Fruit fly (Drosophila melanogaster) whole organism, embryonic: ENCODE measurements around the gene CG4017.
A peak's percentile ranks its signal among the peaks of the same experiment; 100 is the strongest.

Experiments used
- Ada2b ChIP-seq: fragments of 200-800 bp; sonication (Bioruptor generic); IDR thresholded peaks from 2 replicates; pipeline ENCODE4 v1.3.6; 2022; ENCODE audit warnings: missing biosample characterization, missing genetic modification characterization
- CG10366 ChIP-seq: fragments of 200-800 bp; sonication (Bioruptor generic); IDR thresholded peaks from 2 replicates; pipeline ENCODE4 v1.3.6; 2022; ENCODE audit warnings: missing biosample characterization, missing genetic modification characterization
- CG10543 ChIP-seq: fragments of 200-800 bp; sonication (Bioruptor generic); optimal IDR thresholded peaks from 3 replicates; lab custom pipeline; 2017; ENCODE audit warnings: missing biosample characterization, mild to moderate bottlenecking, missing genetic modification characterization, moderate library complexity
- CG10654 ChIP-seq: fragments of 200-800 bp; sonication (Bioruptor generic); optimal IDR thresholded peaks from 2 replicates; lab custom pipeline; 2016; ENCODE audit warnings: missing biosample characterization, missing genetic modification characterization
- CG11456 ChIP-seq: fragments of 200-800 bp; sonication (Bioruptor generic); IDR thresholded peaks from 3 replicates; pipeline ENCODE4 v1.3.6; 2022; ENCODE audit warnings: missing biosample characterization, missing genetic modification characterization
- CG11723 ChIP-seq: fragments of 200-800 bp; sonication (Bioruptor generic); optimal IDR thresholded peaks from 2 replicates; lab custom pipeline; 2017; ENCODE audit warnings: missing biosample characterization, mild to moderate bottlenecking, missing genetic modification characterization
- CG12769 ChIP-seq: fragments of 200-800 bp; sonication (Bioruptor generic); optimal IDR thresholded peaks from 2 replicates; lab custom pipeline; 2019; ENCODE audit warnings: missing biosample characterization, mild to moderate bottlenecking, missing genetic modification characterization, moderate library complexity
- CG13894 ChIP-seq: fragments of 200-800 bp; sonication (Bioruptor generic); optimal IDR thresholded peaks from 3 replicates; lab custom pipeline; 2018; ENCODE audit warnings: missing biosample characterization, mild to moderate bottlenecking, missing genetic modification characterization, moderate library complexity
- CG14050 ChIP-seq: fragments of 200-800 bp; sonication (Bioruptor generic); IDR thresholded peaks from 3 replicates; pipeline ENCODE4 v1.3.6; 2022; ENCODE audit warnings: missing biosample characterization, missing genetic modification characterization
- CG14667 ChIP-seq: fragments of 200-800 bp; sonication (Bioruptor generic); IDR thresholded peaks from 2 replicates; pipeline ENCODE4 v1.3.6; 2022; ENCODE audit warnings: missing biosample characterization, missing genetic modification characterization
- CG15011 ChIP-seq: fragments of 200-800 bp; sonication (Bioruptor generic); optimal IDR thresholded peaks from 3 replicates; lab custom pipeline; 2018; ENCODE audit warnings: missing biosample characterization, mild to moderate bottlenecking, missing genetic modification characterization
- CG17385 ChIP-seq: fragments of 200-800 bp; sonication (Bioruptor generic); optimal IDR thresholded peaks from 3 replicates; lab custom pipeline; 2018; ENCODE audit warnings: missing biosample characterization, mild to moderate bottlenecking, missing genetic modification characterization
- CG17829 ChIP-seq: fragments of 200-800 bp; optimal IDR thresholded peaks from 2 replicates; lab custom pipeline; 2019; ENCODE audit warnings: missing biosample characterization, mild to moderate bottlenecking, missing genetic modification characterization, moderate library complexity
- CG18262 ChIP-seq: fragments of 200-800 bp; optimal IDR thresholded peaks from 3 replicates; lab custom pipeline; 2019; ENCODE audit warnings: missing biosample characterization, mild to moderate bottlenecking, missing genetic modification characterization, moderate library complexity
- CG2678 ChIP-seq: fragments of 200-800 bp; sonication (Bioruptor generic); optimal IDR thresholded peaks from 3 replicates; lab custom pipeline; 2019; ENCODE audit warnings: missing biosample characterization, mild to moderate bottlenecking, missing genetic modification characterization, moderate library complexity
- CG2875 ChIP-seq: fragments of 200-800 bp; sonication (Bioruptor generic); optimal IDR thresholded peaks from 2 replicates; lab custom pipeline; 2017; ENCODE audit warnings: missing biosample characterization, mild to moderate bottlenecking, missing genetic modification characterization, missing genetic modification reagents
- CG32772 ChIP-seq: fragments of 200-800 bp; sonication (Bioruptor generic); IDR thresholded peaks from 2 replicates; pipeline ENCODE4 v1.3.6; 2022; ENCODE audit warnings: missing biosample characterization, missing genetic modification characterization
- CG33557 ChIP-seq: fragments of 200-800 bp; sonication (Bioruptor generic); optimal IDR thresholded peaks from 2 replicates; lab custom pipeline; 2019; ENCODE audit warnings: missing biosample characterization, mild to moderate bottlenecking, missing genetic modification characterization, moderate library complexity
- CG4730 ChIP-seq: fragments of 200-800 bp; sonication (Bioruptor generic); IDR thresholded peaks from 2 replicates; pipeline ENCODE4 v1.3.6; 2022; ENCODE audit warnings: missing biosample characterization, missing genetic modification characterization
- CG7556 ChIP-seq: fragments of 200-800 bp; sonication (Bioruptor generic); optimal IDR thresholded peaks from 2 replicates; lab custom pipeline; 2017; ENCODE audit warnings: missing biosample characterization, mild to moderate bottlenecking, missing genetic modification characterization
- CG8290 ChIP-seq, 3 experiments: fragments of 200-800 bp; sonication (Bioruptor generic); optimal IDR thresholded peaks; 2 replicates each; lab custom pipeline; 2016 to 2019; ENCODE audit warnings: missing biosample characterization in 3 of 3, missing genetic modification characterization in 3 of 3, mild to moderate bottlenecking in 2 of 3, moderate library complexity in 1 of 3
- GATAe ChIP-seq: fragments of 200-800 bp; sonication (Bioruptor generic); conservative IDR thresholded peaks from 2 replicates; pipeline ENCODE4 v1.3.6; 2022; ENCODE audit warnings: missing biosample characterization, missing genetic modification characterization
- HHEX ChIP-seq: fragments of 200-800 bp; sonication (Bioruptor generic); optimal IDR thresholded peaks from 3 replicates; lab custom pipeline; 2017; ENCODE audit warnings: missing biosample characterization, mild to moderate bottlenecking, missing genetic modification characterization, missing genetic modification reagents
- HLH4C ChIP-seq: fragments of 200-800 bp; sonication (Bioruptor generic); IDR thresholded peaks from 3 replicates; pipeline ENCODE4 v1.3.6; 2022; ENCODE audit warnings: missing biosample characterization, missing genetic modification characterization; ENCODE audit not compliant: partially characterized antibody
- Med ChIP-seq: fragments of 200-800 bp; sonication (Bioruptor generic); peaks from one replicate; lab custom pipeline; 2016; ENCODE audit warnings: missing biosample characterization, missing genetic modification characterization, mild to moderate bottlenecking, inconsistent platforms, moderate library complexity
- Myb ChIP-seq: fragments of 200-800 bp; sonication (Bioruptor generic); optimal IDR thresholded peaks from 2 replicates; lab custom pipeline; 2016; ENCODE audit warnings: missing biosample characterization, missing genetic modification characterization
- Nf-YA ChIP-seq: fragments of 200-800 bp; sonication (Bioruptor generic); IDR thresholded peaks from 2 replicates; pipeline ENCODE4 v1.3.6; 2022; ENCODE audit warnings: missing biosample characterization, missing genetic modification characterization
- Nf-YB ChIP-seq: fragments of 200-800 bp; sonication (Bioruptor generic); optimal IDR thresholded peaks from 3 replicates; lab custom pipeline; 2019; ENCODE audit warnings: missing biosample characterization, mild to moderate bottlenecking, missing genetic modification characterization, moderate library complexity
- NfI ChIP-seq: fragments of 200-800 bp; sonication (Bioruptor generic); optimal IDR thresholded peaks from 3 replicates; lab custom pipeline; 2018; ENCODE audit warnings: missing biosample characterization, mild to moderate bottlenecking, missing genetic modification characterization, moderate library complexity
- Taf1 ChIP-seq: fragments of 200-800 bp; sonication (Bioruptor generic); IDR thresholded peaks from 2 replicates; pipeline ENCODE4 v1.3.6; 2022; ENCODE audit warnings: missing biosample characterization, missing genetic modification characterization
- al ChIP-seq: fragments of 200-800 bp; sonication (Bioruptor generic); IDR thresholded peaks from 2 replicates; pipeline ENCODE4 v1.3.6; 2022; ENCODE audit warnings: missing biosample characterization, missing genetic modification characterization
- ash1 ChIP-seq: fragments of 200-800 bp; sonication (Bioruptor generic); optimal IDR thresholded peaks from 2 replicates; lab custom pipeline; 2018; ENCODE audit warnings: missing biosample characterization, mild to moderate bottlenecking, missing genetic modification characterization
- bcd ChIP-seq: fragments of 200-800 bp; sonication (Bioruptor generic); optimal IDR thresholded peaks from 2 replicates; lab custom pipeline; 2017; ENCODE audit warnings: missing biosample characterization, mild to moderate bottlenecking, missing genetic modification characterization
- cato ChIP-seq: fragments of 200-800 bp; sonication (Bioruptor generic); optimal IDR thresholded peaks from 2 replicates; lab custom pipeline; 2016; ENCODE audit warnings: missing biosample characterization, missing genetic modification characterization, borderline replicate concordance
- chif ChIP-seq, 2 experiments: fragments of 200-800 bp; sonication (Bioruptor generic); optimal IDR thresholded peaks; 3 replicates each; lab custom pipeline; 2016; ENCODE audit warnings: missing biosample characterization in 2 of 2, missing genetic modification characterization in 2 of 2
- chinmo ChIP-seq: fragments of 200-800 bp; sonication (Bioruptor generic); IDR thresholded peaks from 4 replicates; pipeline ENCODE4 v1.3.6; 2022; ENCODE audit warnings: missing biosample characterization, missing genetic modification characterization; ENCODE audit not compliant: partially characterized antibody
- da ChIP-seq: fragments of 200-800 bp; sonication (Bioruptor generic); optimal IDR thresholded peaks from 2 replicates; lab custom pipeline; 2016; ENCODE audit warnings: missing biosample characterization, missing genetic modification characterization
- esg ChIP-seq: fragments of 200-800 bp; sonication (Bioruptor generic); conservative IDR thresholded peaks from 2 replicates; pipeline ENCODE4 v1.3.6; 2022; ENCODE audit warnings: missing biosample characterization, missing genetic modification characterization
- fd96Cb ChIP-seq: fragments of 200-800 bp; sonication (Bioruptor generic); optimal IDR thresholded peaks from 2 replicates; lab custom pipeline; 2018; ENCODE audit warnings: missing biosample characterization, mild to moderate bottlenecking, missing genetic modification characterization, moderate library complexity
- ftz-f1 ChIP-seq: fragments of 200-800 bp; sonication (Bioruptor generic); optimal IDR thresholded peaks from 2 replicates; lab custom pipeline; 2016; ENCODE audit warnings: missing biosample characterization, missing genetic modification characterization
- gro ChIP-seq: fragments of 200-800 bp; sonication (Bioruptor generic); optimal IDR thresholded peaks from 2 replicates; lab custom pipeline; 2016; ENCODE audit warnings: missing biosample characterization, missing genetic modification characterization
- h ChIP-seq: fragments of >200 bp; optimal IDR thresholded peaks from 2 replicates; lab custom pipeline; 2017
- hkb ChIP-seq, 2 experiments: fragments of 200-800 bp in 1 of 2; fragments of >200 bp in 1 of 2; sonication (Bioruptor generic) in 1 of 2; IDR thresholded peaks in 1 of 2; optimal IDR thresholded peaks in 1 of 2; 2 replicates each; pipeline versions ENCODE4 v1.3.6 to Lab custom; 2017 to 2022; ENCODE audit warnings: missing biosample characterization in 1 of 2, missing genetic modification characterization in 1 of 2
- otp ChIP-seq: fragments of 200-800 bp; sonication (Bioruptor generic); IDR thresholded peaks from 3 replicates; pipeline ENCODE4, ENCODE4 v1.3.6; 2022; ENCODE audit warnings: missing biosample characterization, missing genetic modification characterization
- pan ChIP-seq, 4 experiments: fragments of >200 bp in 3 of 4; fragments of 200-800 bp in 1 of 4; sonication (Bioruptor generic) in 1 of 4; optimal IDR thresholded peaks in 3 of 4; IDR thresholded peaks in 1 of 4; 2 replicates each; pipeline versions ENCODE4 v1.3.6 to Lab custom; 2017 to 2022; ENCODE audit warnings: missing biosample characterization in 2 of 4, missing genetic modification characterization in 2 of 4, mixed read lengths in 1 of 4
- pita ChIP-seq: fragments of 200-800 bp; sonication (Bioruptor generic); optimal IDR thresholded peaks from 2 replicates; lab custom pipeline; 2017; ENCODE audit warnings: missing biosample characterization, mild to moderate bottlenecking, missing genetic modification characterization
- tio ChIP-seq: fragments of 200-800 bp; sonication (Bioruptor generic); optimal IDR thresholded peaks from 2 replicates; lab custom pipeline; 2017; ENCODE audit warnings: missing biosample characterization, missing genetic modification characterization, inconsistent platforms
- unpg ChIP-seq: fragments of 200-800 bp; sonication (Bioruptor generic); optimal IDR thresholded peaks from 3 replicates; lab custom pipeline; 2018; ENCODE audit warnings: missing biosample characterization, mild to moderate bottlenecking, missing genetic modification characterization, moderate library complexity
- zen2 ChIP-seq: fragments of 200-800 bp; sonication (Bioruptor generic); IDR thresholded peaks from 3 replicates; pipeline ENCODE4 v1.3.6; 2022; ENCODE audit warnings: missing biosample characterization, missing genetic modification characterization; ENCODE audit not compliant: partially characterized antibody

Gene CG4017

dm6 chr2L:9785917-9786432 is 19.1 kb downstream of the CG4017 start:
- TF ChIP-seq CG2875 (GFP tag; lab: Kevin White, UChicago) (no peak), CG12769 (tag; lab: Kevin White, UChicago) (peak; percentile 15), Nf-YA (GFP tag; lab: Robert Waterston, UW) (no peak), pan (optimal IDR thresholded peaks at IDR 0.05; lab: Kevin White, UChicago) (no peak), pan (GFP tag; optimal IDR thresholded peaks at IDR 0.05 in 1 of 2, IDR thresholded peaks at IDR 0.05 in 1 of 2) (no peak), h (lab: Kevin White, UChicago) (no peak), CG7556 (GFP tag; lab: Kevin White, UChicago) (no peak), al (GFP tag; lab: Robert Waterston, UW) (no peak), otp (GFP tag; lab: Robert Waterston, UW) (no peak), CG18262 (tag; lab: Kevin White, UChicago) (no peak), CG33557 (GFP tag; lab: Kevin White, UChicago) (no peak), CG8290 (GFP tag; optimal IDR thresholded peaks at IDR 0.05; lab: Kevin White, UChicago) (no peak), CG8290 (tag; optimal IDR thresholded peaks at IDR 0.05; lab: Kevin White, UChicago) (peak in 1 of 2 experiments; percentile 8), CG14050 (GFP tag; lab: Robert Waterston, UW) (no peak), Myb (GFP tag; lab: Kevin White, UChicago) (no peak), CG10366 (GFP tag; lab: Robert Waterston, UW) (no peak), esg (GFP tag; lab: Robert Waterston, UW) (no peak), CG14667 (GFP tag; lab: Robert Waterston, UW) (no peak), CG17829 (tag; lab: Kevin White, UChicago) (no peak), ftz-f1 (peak; percentile 35), GATAe (GFP tag; lab: Robert Waterston, UW) (peak; percentile 53; the same call in 1 of the 2 replicates), CG11723 (GFP tag; lab: Kevin White, UChicago) (no peak), CG15011 (no peak), NfI (GFP tag; lab: Kevin White, UChicago) (no peak), HLH4C (GFP tag; lab: Robert Waterston, UW) (no peak), chinmo (GFP tag; lab: Robert Waterston, UW) (peak; percentile 78; the same call in 1 of the 4 replicates), CG11456 (GFP tag; lab: Robert Waterston, UW) (no peak), zen2 (GFP tag; lab: Robert Waterston, UW) (no peak), bcd (GFP tag; lab: Kevin White, UChicago) (no peak), CG17385 (GFP tag; lab: Kevin White, UChicago) (no peak), unpg (GFP tag; lab: Kevin White, UChicago) (no peak), CG10543 (peak; percentile 55), hkb (optimal IDR thresholded peaks at IDR 0.05; lab: Kevin White, UChicago) (no peak), hkb (GFP tag; IDR thresholded peaks at IDR 0.05; lab: Robert Waterston, UW) (no peak), da (no peak), fd96Cb (tag; lab: Kevin White, UChicago) (no peak), gro (GFP tag; lab: Kevin White, UChicago) (no peak), Med (peak; percentile 53), CG10654 (GFP tag; lab: Kevin White, UChicago) (no peak), CG4730 (GFP tag; lab: Robert Waterston, UW) (no peak), Nf-YB (GFP tag; lab: Kevin White, UChicago) (peak; percentile 2), Taf1 (GFP tag; lab: Robert Waterston, UW) (no peak), pita (GFP tag; lab: Kevin White, UChicago) (no peak), CG32772 (GFP tag; lab: Robert Waterston, UW) (no peak), ash1 (GFP tag; lab: Kevin White, UChicago) (no peak), chif (GFP tag; optimal IDR thresholded peaks at IDR 0.05; lab: Kevin White, UChicago) (no peak), Ada2b (GFP tag; lab: Robert Waterston, UW) (no peak), CG2678 (tag; lab: Kevin White, UChicago) (no peak), HHEX (GFP tag; lab: Kevin White, UChicago) (no peak), cato (GFP tag; lab: Kevin White, UChicago) (no peak), tio (no peak), CG13894 (tag; lab: Kevin White, UChicago) (peak; percentile 60)
